Fruit fly (Drosophila melanogaster) whole organism, embryonic: ENCODE measurements around the gene PRL-1.

ENCODE experiments used
- CG10147 ChIP-seq: fragments of 200-800 bp; sonication (Bioruptor generic); optimal IDR thresholded peaks from 2 replicates; lab custom pipeline; 2019; ENCODE audit warnings: missing biosample characterization, mild to moderate bottlenecking, missing genetic modification characterization, moderate library complexity
- CG10654 ChIP-seq: fragments of 200-800 bp; sonication (Bioruptor generic); optimal IDR thresholded peaks from 2 replicates; lab custom pipeline; 2016; ENCODE audit warnings: missing biosample characterization, missing genetic modification characterization
- CG10979 ChIP-seq: fragments of 200-800 bp; sonication (Bioruptor generic); optimal IDR thresholded peaks from 2 replicates; lab custom pipeline; 2018; ENCODE audit warnings: missing biosample characterization, mild to moderate bottlenecking, missing genetic modification characterization, moderate library complexity
- CG11247 ChIP-seq: fragments of 200-800 bp; sonication (Bioruptor generic); IDR thresholded peaks from 2 replicates; pipeline ENCODE4 v1.3.6; 2022; ENCODE audit warnings: missing biosample characterization, missing genetic modification characterization
- CG15011 ChIP-seq: fragments of 200-800 bp; sonication (Bioruptor generic); optimal IDR thresholded peaks from 3 replicates; lab custom pipeline; 2018; ENCODE audit warnings: missing biosample characterization, mild to moderate bottlenecking, missing genetic modification characterization
- CG17359 ChIP-seq: fragments of 200-800 bp; sonication (Bioruptor generic); optimal IDR thresholded peaks from 3 replicates; lab custom pipeline; 2018; ENCODE audit warnings: missing biosample characterization, mild to moderate bottlenecking, missing genetic modification characterization, moderate library complexity
- CG17802 ChIP-seq: fragments of 200-800 bp; sonication (Bioruptor generic); optimal IDR thresholded peaks from 2 replicates; lab custom pipeline; 2018; ENCODE audit warnings: missing biosample characterization, mild to moderate bottlenecking, missing genetic modification characterization, moderate library complexity
- CG18599 ChIP-seq: fragments of 200-800 bp; sonication (Bioruptor generic); optimal IDR thresholded peaks from 3 replicates; lab custom pipeline; 2017; ENCODE audit warnings: missing biosample characterization, missing genetic modification characterization, mild to moderate bottlenecking, moderate library complexity, missing genetic modification reagents
- CG18764 ChIP-seq: fragments of 200-800 bp; sonication (Bioruptor generic); optimal IDR thresholded peaks from 3 replicates; lab custom pipeline; 2016; ENCODE audit warnings: missing biosample characterization, missing genetic modification characterization
- CG30403 ChIP-seq: fragments of 200-800 bp; sonication (Bioruptor generic); optimal IDR thresholded peaks from 3 replicates; lab custom pipeline; 2016; ENCODE audit warnings: missing biosample characterization, missing genetic modification characterization
- CG4328 ChIP-seq: fragments of 200-800 bp; sonication (Bioruptor generic); optimal IDR thresholded peaks from 3 replicates; lab custom pipeline; 2017; ENCODE audit warnings: missing biosample characterization, missing genetic modification reagents, missing genetic modification characterization
- CG4360 ChIP-seq: fragments of 200-800 bp; sonication (Bioruptor generic); IDR thresholded peaks from 2 replicates; pipeline ENCODE4 v1.3.6; 2022; ENCODE audit warnings: missing biosample characterization, missing genetic modification characterization
- CG7745 ChIP-seq: fragments of 200-800 bp; sonication (Bioruptor generic); optimal IDR thresholded peaks from 2 replicates; lab custom pipeline; 2018; ENCODE audit warnings: missing biosample characterization, mild to moderate bottlenecking, missing genetic modification characterization, moderate library complexity
- CG7786 ChIP-seq: fragments of 200-800 bp; sonication (Bioruptor generic); optimal IDR thresholded peaks from 2 replicates; lab custom pipeline; 2016; ENCODE audit warnings: missing biosample characterization, missing genetic modification characterization
- CG8359 ChIP-seq: fragments of 200-800 bp; sonication (Bioruptor generic); optimal IDR thresholded peaks from 2 replicates; lab custom pipeline; 2017; ENCODE audit warnings: missing biosample characterization, mild to moderate bottlenecking, missing genetic modification characterization, borderline replicate concordance
- CG9609 ChIP-seq: fragments of 200-800 bp; sonication (Bioruptor generic); optimal IDR thresholded peaks from 3 replicates; lab custom pipeline; 2016; ENCODE audit warnings: missing biosample characterization, missing genetic modification characterization
- Camta ChIP-seq: fragments of 200-800 bp; sonication (Bioruptor generic); optimal IDR thresholded peaks from 2 replicates; lab custom pipeline; 2016; ENCODE audit warnings: missing biosample characterization, missing genetic modification characterization
- Fer2 ChIP-seq: fragments of 200-800 bp; sonication (Bioruptor generic); optimal IDR thresholded peaks from 2 replicates; lab custom pipeline; 2018; ENCODE audit warnings: missing biosample characterization, mild to moderate bottlenecking, missing genetic modification characterization, moderate library complexity
- Fer3 ChIP-seq: fragments of 200-800 bp; sonication (Bioruptor generic); optimal IDR thresholded peaks from 2 replicates; lab custom pipeline; 2018; ENCODE audit warnings: missing biosample characterization, mild to moderate bottlenecking, missing genetic modification characterization, moderate library complexity
- Hr3 ChIP-seq: fragments of 200-800 bp; sonication (Bioruptor generic); optimal IDR thresholded peaks from 3 replicates; lab custom pipeline; 2016; ENCODE audit warnings: missing biosample characterization, missing genetic modification characterization
- Hr51 ChIP-seq, 2 experiments: fragments of 200-800 bp; sonication (Bioruptor generic); optimal IDR thresholded peaks; 2 replicates in 1 of 2; 3 replicates in 1 of 2; lab custom pipeline; 2016 to 2018; ENCODE audit warnings: missing biosample characterization in 2 of 2, missing genetic modification characterization in 2 of 2, mild to moderate bottlenecking in 1 of 2, moderate library complexity in 1 of 2
- Hr78 ChIP-seq, 2 experiments: fragments of 200-800 bp in 1 of 2; fragments of >200 bp in 1 of 2; sonication (Bioruptor generic) in 1 of 2; optimal IDR thresholded peaks; 2 replicates each; lab custom pipeline; 2017 to 2019; ENCODE audit warnings: missing biosample characterization in 2 of 2, missing genetic modification characterization in 2 of 2, mild to moderate bottlenecking in 1 of 2, moderate library complexity in 1 of 2
- Jarid2 ChIP-seq: fragments of 200-800 bp; sonication (Bioruptor generic); optimal IDR thresholded peaks from 3 replicates; lab custom pipeline; 2017; ENCODE audit warnings: mild to moderate bottlenecking, missing biosample characterization, missing genetic modification reagents, missing genetic modification characterization
- MESR4 ChIP-seq: fragments of 200-800 bp; sonication (Bioruptor generic); optimal IDR thresholded peaks from 2 replicates; lab custom pipeline; 2018; ENCODE audit warnings: missing biosample characterization, mild to moderate bottlenecking, missing genetic modification characterization, moderate library complexity
- Med ChIP-seq: fragments of 200-800 bp; sonication (Bioruptor generic); peaks from one replicate; lab custom pipeline; 2016; ENCODE audit warnings: missing biosample characterization, missing genetic modification characterization, mild to moderate bottlenecking, inconsistent platforms, moderate library complexity
- Meics ChIP-seq: fragments of 200-800 bp; sonication (Bioruptor generic); optimal IDR thresholded peaks from 2 replicates; lab custom pipeline; 2017; ENCODE audit warnings: missing biosample characterization, mild to moderate bottlenecking, missing genetic modification characterization
- NC2α ChIP-seq: fragments of 200-800 bp; sonication (Bioruptor generic); optimal IDR thresholded peaks from 2 replicates; lab custom pipeline; 2016; ENCODE audit warnings: missing biosample characterization, missing genetic modification characterization
- NK7.1 ChIP-seq: fragments of 200-800 bp; sonication (Bioruptor generic); optimal IDR thresholded peaks from 3 replicates; lab custom pipeline; 2016; ENCODE audit warnings: missing biosample characterization, missing genetic modification characterization
- Oaz ChIP-seq: fragments of 200-800 bp; sonication (Bioruptor generic); IDR thresholded peaks from 2 replicates; pipeline ENCODE4 v1.3.6; 2022; ENCODE audit warnings: missing biosample characterization, missing genetic modification characterization
- Optix ChIP-seq: fragments of 200-800 bp; sonication (Bioruptor generic); IDR thresholded peaks from 3 replicates; pipeline ENCODE4 v1.3.6; 2022; ENCODE audit warnings: missing biosample characterization, missing genetic modification characterization
- Xbp1 ChIP-seq: fragments of 200-800 bp; sonication (Bioruptor generic); optimal IDR thresholded peaks from 3 replicates; lab custom pipeline; 2016; ENCODE audit warnings: missing biosample characterization, mild to moderate bottlenecking, missing genetic modification characterization
- bcd ChIP-seq: fragments of 200-800 bp; sonication (Bioruptor generic); optimal IDR thresholded peaks from 2 replicates; lab custom pipeline; 2017; ENCODE audit warnings: missing biosample characterization, mild to moderate bottlenecking, missing genetic modification characterization
- bowl ChIP-seq: fragments of 200-800 bp; sonication (Bioruptor generic); IDR thresholded peaks from 2 replicates; pipeline ENCODE4 v1.3.6; 2022; ENCODE audit warnings: missing biosample characterization, missing genetic modification characterization
- croc ChIP-seq: fragments of 200-800 bp; sonication (Bioruptor generic); conservative IDR thresholded peaks from 3 replicates; pipeline ENCODE4 v1.3.6; 2022; ENCODE audit warnings: missing biosample characterization, missing genetic modification characterization
- dimm ChIP-seq: fragments of 200-800 bp; sonication (Bioruptor generic); IDR thresholded peaks from 2 replicates; pipeline ENCODE4 v1.3.6; 2022; ENCODE audit warnings: missing biosample characterization, missing genetic modification characterization
- ewg ChIP-seq: fragments of 200-800 bp; sonication (Bioruptor generic); optimal IDR thresholded peaks from 3 replicates; lab custom pipeline; 2017; ENCODE audit warnings: mild to moderate bottlenecking, missing biosample characterization, missing genetic modification reagents, missing genetic modification characterization
- gce ChIP-seq: fragments of 200-800 bp; sonication (Bioruptor generic); IDR thresholded peaks from 3 replicates; pipeline ENCODE4 v1.3.6; 2022; ENCODE audit warnings: missing biosample characterization, missing genetic modification characterization
- inv ChIP-seq: fragments of 200-800 bp; sonication (Bioruptor generic); IDR thresholded peaks from 2 replicates; pipeline ENCODE4 v1.3.6; 2022; ENCODE audit warnings: missing biosample characterization, missing genetic modification characterization; ENCODE audit not compliant: partially characterized antibody
- jigr1 ChIP-seq: fragments of 200-800 bp; sonication (Bioruptor generic); IDR thresholded peaks from 3 replicates; pipeline ENCODE4 v1.3.6; 2022; ENCODE audit warnings: missing biosample characterization, missing genetic modification characterization
- klu ChIP-seq: fragments of 200-800 bp; sonication (Bioruptor generic); IDR thresholded peaks from 2 replicates; pipeline ENCODE4 v1.3.6; 2022; ENCODE audit warnings: missing biosample characterization, missing genetic modification characterization
- knrl ChIP-seq: fragments of 200-800 bp; sonication (Bioruptor generic); IDR thresholded peaks from 3 replicates; pipeline ENCODE4 v1.3.6; 2022; ENCODE audit warnings: missing biosample characterization, missing genetic modification characterization; ENCODE audit not compliant: partially characterized antibody
- mam ChIP-seq: fragments of 200-800 bp; sonication (Bioruptor generic); optimal IDR thresholded peaks from 3 replicates; lab custom pipeline; 2016; ENCODE audit warnings: missing biosample characterization, missing genetic modification characterization
- pfk ChIP-seq: fragments of 200-800 bp; sonication (Bioruptor generic); optimal IDR thresholded peaks from 2 replicates; lab custom pipeline; 2018; ENCODE audit warnings: missing biosample characterization, mild to moderate bottlenecking, missing genetic modification characterization, moderate library complexity
- pnt ChIP-seq: fragments of 200-800 bp; sonication (Bioruptor generic); optimal IDR thresholded peaks from 3 replicates; lab custom pipeline; 2016; ENCODE audit warnings: missing biosample characterization, missing genetic modification characterization
- scrt ChIP-seq: fragments of 200-800 bp; sonication (Bioruptor generic); optimal IDR thresholded peaks from 2 replicates; lab custom pipeline; 2018; ENCODE audit warnings: missing biosample characterization, mild to moderate bottlenecking, missing genetic modification characterization, moderate library complexity
- sim ChIP-seq: fragments of 200-800 bp; sonication (Bioruptor generic); IDR thresholded peaks from 2 replicates; pipeline ENCODE4 v1.3.6; 2022; ENCODE audit warnings: missing biosample characterization, missing genetic modification characterization
- sisA ChIP-seq: fragments of 200-800 bp; sonication (Bioruptor generic); IDR thresholded peaks from 2 replicates; pipeline ENCODE4 v1.3.6; 2022; ENCODE audit warnings: missing biosample characterization, missing genetic modification characterization
- sqz ChIP-seq: fragments of 200-800 bp; sonication (Bioruptor generic); optimal IDR thresholded peaks from 3 replicates; lab custom pipeline; 2018; ENCODE audit warnings: missing biosample characterization, mild to moderate bottlenecking, missing genetic modification characterization
- toy ChIP-seq: fragments of 200-800 bp; sonication (Bioruptor generic); IDR thresholded peaks from 2 replicates; pipeline ENCODE4 v1.3.6; 2022; ENCODE audit warnings: missing biosample characterization, missing genetic modification characterization
- unc-4 ChIP-seq: fragments of 200-800 bp; sonication (Bioruptor generic); IDR thresholded peaks from 2 replicates; pipeline ENCODE4 v1.3.6; 2022; ENCODE audit warnings: missing biosample characterization, missing genetic modification characterization; ENCODE audit not compliant: partially characterized antibody
- zf30C ChIP-seq: fragments of 200-800 bp; sonication (Bioruptor generic); optimal IDR thresholded peaks from 3 replicates; lab custom pipeline; 2018; ENCODE audit warnings: missing biosample characterization, mild to moderate bottlenecking, missing genetic modification characterization

PRL-1 gene

DNA sequence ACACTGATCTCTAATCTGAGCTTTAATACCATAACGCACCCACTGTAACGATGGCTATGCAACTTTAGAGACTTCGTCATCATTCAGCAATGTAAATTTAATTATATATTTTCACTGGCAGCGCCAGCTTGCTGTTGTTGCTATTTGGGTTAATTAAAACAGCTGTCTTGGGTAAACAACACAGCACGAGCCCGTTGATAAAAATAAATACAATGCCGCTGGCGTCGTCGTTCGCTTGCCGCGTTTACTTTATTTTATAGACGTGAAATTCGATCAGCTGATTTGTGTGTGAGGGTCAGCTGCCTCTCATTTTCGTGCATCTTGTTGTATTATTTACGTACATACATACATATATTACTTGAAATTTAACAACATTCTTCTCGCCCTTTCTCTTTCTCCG, 15.3 kb upstream of the PRL-1 start (continued):
- TF ChIP-seq Meics (GFP tag; lab: Kevin White, UChicago): peak; percentile 50
- no peak for TF ChIP-seq Hr78 (GFP tag; optimal IDR thresholded peaks at IDR 0.05; lab: Kevin White, UChicago)
- TF ChIP-seq CG18764 (GFP tag; lab: Kevin White, UChicago): no peak
- TF ChIP-seq Optix (GFP tag; lab: Robert Waterston, UW): no peak
- no peak for TF ChIP-seq sim (GFP tag; lab: Robert Waterston, UW)
- peak; percentile 23; the same call in 1 of the 2 replicates for TF ChIP-seq CG11247 (GFP tag; lab: Robert Waterston, UW)
- TF ChIP-seq CG10654 (GFP tag; lab: Kevin White, UChicago): no peak
- TF ChIP-seq sqz (GFP tag; lab: Kevin White, UChicago): no peak
- no peak for TF ChIP-seq CG30403 (GFP tag; lab: Kevin White, UChicago)
- TF ChIP-seq jigr1 (GFP tag; lab: Robert Waterston, UW): no peak
- TF ChIP-seq inv (GFP tag; lab: Robert Waterston, UW): no peak
- no peak for TF ChIP-seq ewg (GFP tag; lab: Kevin White, UChicago)
- TF ChIP-seq NC2α (GFP tag; lab: Kevin White, UChicago): no peak
- no peak for TF ChIP-seq CG9609
- no peak for TF ChIP-seq unc-4 (GFP tag; lab: Robert Waterston, UW)
- no peak for TF ChIP-seq CG8359
- no peak for TF ChIP-seq CG10979 (tag; lab: Kevin White, UChicago)
- TF ChIP-seq gce (GFP tag; lab: Robert Waterston, UW): 0 out of 3 replicates have a peak, but pooled peaks have one; percentile 48
- TF ChIP-seq CG4360: peak; percentile 61; the same call in 1 of the 2 replicates
- peak; percentile 75 for TF ChIP-seq CG18599 (GFP tag; lab: Kevin White, UChicago)
- no peak for TF ChIP-seq Hr3 (GFP tag; lab: Kevin White, UChicago)
- no peak for TF ChIP-seq zf30C (GFP tag; lab: Kevin White, UChicago)
- peak; percentile 37 for TF ChIP-seq scrt (GFP tag; lab: Kevin White, UChicago)
- TF ChIP-seq toy (GFP tag; lab: Robert Waterston, UW): no peak
- no peak for TF ChIP-seq dimm (GFP tag; lab: Robert Waterston, UW)
- no peak for TF ChIP-seq pnt (GFP tag; lab: Kevin White, UChicago)
- TF ChIP-seq CG10147 (GFP tag; lab: Kevin White, UChicago): no peak
- TF ChIP-seq CG4328 (GFP tag; lab: Kevin White, UChicago): peak; percentile 48
- TF ChIP-seq pfk (GFP tag; lab: Kevin White, UChicago): peak; percentile 71
- TF ChIP-seq croc (GFP tag; lab: Robert Waterston, UW): no peak
- no peak for TF ChIP-seq Camta (GFP tag; lab: Kevin White, UChicago)
- no peak for TF ChIP-seq knrl
- no peak for TF ChIP-seq Oaz (GFP tag; lab: Robert Waterston, UW)
- TF ChIP-seq Xbp1: no peak
- no peak for TF ChIP-seq MESR4 (GFP tag; lab: Kevin White, UChicago)
- TF ChIP-seq Fer3: peak; percentile 8
- TF ChIP-seq CG7786 (GFP tag; lab: Kevin White, UChicago): no peak
- no peak for TF ChIP-seq Hr51 (GFP tag; optimal IDR thresholded peaks at IDR 0.05; lab: Kevin White, UChicago)
- no peak for TF ChIP-seq CG17802 (tag; lab: Kevin White, UChicago)
- peak; percentile 83 for TF ChIP-seq Med
- no peak for TF ChIP-seq Jarid2 (GFP tag; lab: Kevin White, UChicago)
- no peak for TF ChIP-seq bowl
- no peak for TF ChIP-seq klu
- TF ChIP-seq CG15011 (GFP tag; lab: Kevin White, UChicago): no peak
- no peak for TF ChIP-seq NK7.1 (GFP tag; lab: Kevin White, UChicago)
- TF ChIP-seq CG7745: peak; percentile 93
- no peak for TF ChIP-seq sisA (GFP tag; lab: Robert Waterston, UW)
- peak; percentile 12 for TF ChIP-seq Fer2 (tag; lab: Kevin White, UChicago)
- TF ChIP-seq CG17359 (tag; lab: Kevin White, UChicago): peak; percentile 28
- TF ChIP-seq mam (GFP tag; lab: Kevin White, UChicago): no peak
- no peak for TF ChIP-seq bcd
